Worm (Caenorhabditis elegans): ENCODE measurements around the gene F22E5.2.

DNA sequence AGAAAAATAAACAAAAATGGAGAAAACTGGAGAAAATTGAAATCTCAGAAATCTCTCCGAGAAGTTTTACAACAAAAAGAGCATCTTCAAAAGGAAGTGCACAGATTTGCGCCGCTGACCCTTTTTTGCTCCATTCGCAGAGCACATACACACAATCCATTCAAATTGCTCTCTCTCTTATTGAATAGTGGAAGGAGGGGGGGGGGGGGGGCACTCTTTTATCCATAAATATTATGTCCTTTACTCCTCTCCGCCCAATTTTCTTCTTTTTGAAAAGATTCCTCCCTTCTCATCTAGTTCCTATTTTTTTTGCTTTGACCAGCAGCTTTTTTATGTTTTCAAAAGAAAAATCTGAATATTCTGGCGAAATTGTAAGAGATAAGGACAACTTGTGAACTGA lies 29.9 kb downstream of the F22E5.2 start:
- no peak for TF ChIP-seq flt-1 (GFP tag; IDR thresholded peaks at IDR 0.05)
- TF ChIP-seq ama-1 (optimal IDR thresholded peaks at IDR 0.05): no peak
- TF ChIP-seq F13C5.2 (tag; optimal IDR thresholded peaks at IDR 0.05): no peak
- TF ChIP-seq ets-7 (tag; optimal IDR thresholded peaks at IDR 0.05): no peak
- no peak for TF ChIP-seq tbx-11 (GFP tag; IDR thresholded peaks at IDR 0.05)
- no peak for TF ChIP-seq ceh-13 (GFP tag; optimal IDR thresholded peaks at IDR 0.05)
- no peak for TF ChIP-seq scrt-1 (GFP tag; IDR thresholded peaks at IDR 0.05)
